Fruit fly (Drosophila melanogaster): ENCODE data around the gene CG43219.

Gene CG43219

dm6 chr3L:21175531-21176271 lies 44.5 kb upstream of the CG43219 start (continued):
- TF ChIP-seq jing (GFP tag; optimal IDR thresholded peaks at IDR 0.05): no peak
- no peak for TF ChIP-seq Oaz (GFP tag; IDR thresholded peaks at IDR 0.05)
- TF ChIP-seq trem (tag; optimal IDR thresholded peaks at IDR 0.05): peak; percentile 77
- no peak for TF ChIP-seq CG12236 (GFP tag; optimal IDR thresholded peaks at IDR 0.05)
- TF ChIP-seq CG18262 (tag; optimal IDR thresholded peaks at IDR 0.05): no peak
- no peak for TF ChIP-seq aop (GFP tag; IDR thresholded peaks at IDR 0.05)
- TF ChIP-seq p53 (GFP tag; optimal IDR thresholded peaks at IDR 0.05): no peak
- TF ChIP-seq CG12942 (GFP tag; optimal IDR thresholded peaks at IDR 0.05): no peak
- TF ChIP-seq CG7928 (GFP tag; optimal IDR thresholded peaks at IDR 0.05): peak; percentile 10
- TF ChIP-seq CG2120 (GFP tag; optimal IDR thresholded peaks at IDR 0.05): peak; percentile 36
- TF ChIP-seq tna (GFP tag; IDR thresholded peaks at IDR 0.05; ENCODE audit: partially characterized antibody): peak; percentile 13; the same call in 1 of the 2 replicates
- TF ChIP-seq Vsx1 (GFP tag; optimal IDR thresholded peaks at IDR 0.05): no peak
- TF ChIP-seq z (GFP tag; IDR thresholded peaks at IDR 0.05): no peak
- peak; percentile 23 for TF ChIP-seq CG12769 (tag; optimal IDR thresholded peaks at IDR 0.05)
- TF ChIP-seq kni (GFP tag; optimal IDR thresholded peaks at IDR 0.05): no peak
- peak; percentile 6 for TF ChIP-seq CG10147 (GFP tag; optimal IDR thresholded peaks at IDR 0.05)
- TF ChIP-seq Scr (GFP tag; IDR thresholded peaks at IDR 0.05; ENCODE audit: partially characterized antibody): peak; percentile 53
- 0 out of 3 replicates have a peak, but pooled peaks have one; percentile 37 for TF ChIP-seq CG34224 (GFP tag; IDR thresholded peaks at IDR 0.05; ENCODE audit: partially characterized antibody)
- no peak for TF ChIP-seq toy (GFP tag; IDR thresholded peaks at IDR 0.05)
- TF ChIP-seq Dip2 (GFP tag; IDR thresholded peaks at IDR 0.05): no peak
- no peak for TF ChIP-seq oc (tag; optimal IDR thresholded peaks at IDR 0.05)
- TF ChIP-seq CG12299 (tag; optimal IDR thresholded peaks at IDR 0.05): no peak
- TF ChIP-seq dpn (GFP tag; optimal IDR thresholded peaks at IDR 0.05): no peak
- TF ChIP-seq pzg (GFP tag; optimal IDR thresholded peaks at IDR 0.05): peak; percentile 93
- no peak for TF ChIP-seq CG18619 (GFP tag; optimal IDR thresholded peaks at IDR 0.05)
- peak; percentile 70 for TF ChIP-seq hkb (optimal IDR thresholded peaks at IDR 0.05)
- TF ChIP-seq hkb (GFP tag; IDR thresholded peaks at IDR 0.05): no peak
- TF ChIP-seq CG31441 (GFP tag; IDR thresholded peaks at IDR 0.05): peak; percentile 13; the same call in 1 of the 2 replicates
- peak; percentile 70 for TF ChIP-seq BEAF-32 (GFP tag; optimal IDR thresholded peaks at IDR 0.05)
- no peak for TF ChIP-seq ham (GFP tag; IDR thresholded peaks at IDR 0.05)
- no peak for TF ChIP-seq lab (GFP tag; optimal IDR thresholded peaks at IDR 0.05)
- TF ChIP-seq CHES-1-like (GFP tag; optimal IDR thresholded peaks at IDR 0.05): peak; percentile 24
- peak; percentile 68 for TF ChIP-seq CG7271 (tag; optimal IDR thresholded peaks at IDR 0.05)
- no peak for TF ChIP-seq esg (GFP tag; conservative IDR thresholded peaks at IDR 0.05)
- TF ChIP-seq CG4617 (GFP tag; optimal IDR thresholded peaks at IDR 0.05; ENCODE audit: borderline replicate concordance): peak; percentile 82
- peak; percentile 85 for TF ChIP-seq sqz (GFP tag; optimal IDR thresholded peaks at IDR 0.05)
- peak; percentile 50 for TF ChIP-seq nerfin-1 (tag; optimal IDR thresholded peaks at IDR 0.05)
- peak; percentile 81 for TF ChIP-seq CG1603 (tag; optimal IDR thresholded peaks at IDR 0.05)
- no peak for TF ChIP-seq usp (GFP tag; optimal IDR thresholded peaks at IDR 0.05)
- no peak for TF ChIP-seq so (GFP tag; IDR thresholded peaks at IDR 0.05)
- TF ChIP-seq sens-2 (GFP tag; IDR thresholded peaks at IDR 0.05): no peak
- TF ChIP-seq grau (tag; optimal IDR thresholded peaks at IDR 0.05): peak; percentile 12
- 0 out of 2 replicates have a peak, but pooled peaks have one; percentile 9 for TF ChIP-seq Atf6 (GFP tag; IDR thresholded peaks at IDR 0.05)
- no peak for TF ChIP-seq CG1529 (GFP tag; optimal IDR thresholded peaks at IDR 0.05)
- TF ChIP-seq pnt (GFP tag; optimal IDR thresholded peaks at IDR 0.05): no peak
- no peak for TF ChIP-seq CG11695 (GFP tag; IDR thresholded peaks at IDR 0.05)
- no peak for TF ChIP-seq Ravus (GFP tag; IDR thresholded peaks at IDR 0.05)
- peak; percentile 1 for TF ChIP-seq gem (tag; optimal IDR thresholded peaks at IDR 0.05)
- 0 out of 3 replicates have a peak, but pooled peaks have one; percentile 29 for TF ChIP-seq vnd (GFP tag; IDR thresholded peaks at IDR 0.05; ENCODE audit: partially characterized antibody)

Measured in whole organism, embryonic.